Worm (Caenorhabditis elegans): ENCODE measurements around the gene B0273.1.

Gene B0273.1

DNA sequence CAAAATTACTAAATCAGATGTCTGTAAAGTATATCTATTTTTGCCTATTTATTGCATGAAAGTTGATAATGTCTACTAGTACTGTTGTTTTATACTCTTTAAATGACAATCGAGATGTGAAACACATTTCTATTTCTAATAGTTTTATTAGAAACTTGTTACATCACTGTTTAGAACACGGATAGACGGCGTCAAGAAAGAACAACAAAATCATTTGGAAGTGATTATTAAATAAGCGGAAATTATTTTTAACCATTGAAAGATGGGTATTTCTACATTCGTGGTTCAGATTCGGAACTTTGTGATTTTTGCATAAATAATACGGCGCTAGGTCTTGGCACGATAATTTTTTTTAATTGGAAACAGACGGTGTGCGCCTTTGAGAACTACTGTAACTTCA lies 20.7 kb upstream of the B0273.1 start (continued):
- TF ChIP-seq C17E4.6 (GFP tag; IDR thresholded peaks at IDR 0.05) (peak; percentile 67; the same call in 1 of the 2 replicates), lin-26 (GFP tag; IDR thresholded peaks at IDR 0.05) (no peak), zim-3 (tag; optimal IDR thresholded peaks at IDR 0.05) (no peak), B0261.1 (tag; optimal IDR thresholded peaks at IDR 0.05) (no peak), mxl-1 (tag; optimal IDR thresholded peaks at IDR 0.05) (no peak), F49E8.2 (tag; optimal IDR thresholded peaks at IDR 0.05; ENCODE audit: insufficient read depth) (peak; percentile 57), ceh-58 (GFP tag; IDR thresholded peaks at IDR 0.05) (no peak), sptf-2 (GFP tag; optimal IDR thresholded peaks at IDR 0.05) (no peak), B0019.2 (GFP tag; conservative IDR thresholded peaks at IDR 0.05) (no peak), somi-1 (GFP tag; optimal IDR thresholded peaks at IDR 0.05) (no peak), bed-1 (GFP tag; IDR thresholded peaks at IDR 0.05) (no peak), Y56A3A.18 (GFP tag; IDR thresholded peaks at IDR 0.05) (no peak), ceh-27 (GFP tag; optimal IDR thresholded peaks at IDR 0.05) (no peak), lin-35 (GFP tag; optimal IDR thresholded peaks at IDR 0.05) (peak in 1 of 3 experiments; percentile 42), lin-54 (GFP tag; optimal IDR thresholded peaks at IDR 0.05) (peak; percentile 39), nfya-1 (tag; optimal IDR thresholded peaks at IDR 0.05; ENCODE audit: borderline replicate concordance, insufficient read depth) (no peak), F23B12.7 (tag; optimal IDR thresholded peaks at IDR 0.05; ENCODE audit: insufficient read depth) (no peak), efl-1 (GFP tag; optimal IDR thresholded peaks at IDR 0.05) (peak; percentile 26), ets-4 (GFP tag; optimal IDR thresholded peaks at IDR 0.05) (no peak), snpc-3.4 (tag; optimal IDR thresholded peaks at IDR 0.05) (peak; percentile 2), mel-28 (tag; optimal IDR thresholded peaks at IDR 0.05; ENCODE audit: borderline replicate concordance) (no peak), attf-5 (GFP tag; optimal IDR thresholded peaks at IDR 0.05) (no peak), B0336.3 (GFP tag; IDR thresholded peaks at IDR 0.05) (0 out of 2 replicates have a peak, but pooled peaks have one; percentile 32), tbp1 (GFP tag; optimal IDR thresholded peaks at IDR 0.05) (peak; percentile 31), Y79H2A.3 (GFP tag; conservative IDR thresholded peaks at IDR 0.05) (peak; percentile 53; the same call in 1 of the 2 replicates), let-607 (tag; optimal IDR thresholded peaks at IDR 0.05) (no peak), nhr-120 (GFP tag; IDR thresholded peaks at IDR 0.05) (no peak), lsy-27 (tag; optimal IDR thresholded peaks at IDR 0.05; ENCODE audit: borderline replicate concordance, insufficient read depth) (no peak), repo-1 (tag; optimal IDR thresholded peaks at IDR 0.05) (no peak), hsf-1 (GFP tag; IDR thresholded peaks at IDR 0.05) (peak; percentile 25; the same call in 1 of the 2 replicates), cebp-2 (GFP tag; IDR thresholded peaks at IDR 0.05) (no peak), egl-44 (GFP tag; IDR thresholded peaks at IDR 0.05) (no peak), akir-1 (GFP tag; optimal IDR thresholded peaks at IDR 0.05) (no peak), lir-1 (GFP tag; conservative IDR thresholded peaks at IDR 0.05) (0 out of 2 replicates have a peak, but pooled peaks have one; percentile 48), C06A6.2 (GFP tag; conservative IDR thresholded peaks at IDR 0.05) (no peak), let-526 (GFP tag; IDR thresholded peaks at IDR 0.05) (no peak), F57C9.4 (tag; optimal IDR thresholded peaks at IDR 0.05) (no peak), F57A8.1 (GFP tag; optimal IDR thresholded peaks at IDR 0.05) (no peak), mes-4 (tag; optimal IDR thresholded peaks at IDR 0.05) (no peak), madf-10 (tag; optimal IDR thresholded peaks at IDR 0.05) (no peak), sea-2 (GFP tag; IDR thresholded peaks at IDR 0.05) (no peak), F22D6.2 (tag; optimal IDR thresholded peaks at IDR 0.05) (no peak), lin-40 (tag; optimal IDR thresholded peaks at IDR 0.05) (no peak), dpl-1 (GFP tag; optimal IDR thresholded peaks at IDR 0.05) (no peak), aptf-2 (GFP tag; conservative IDR thresholded peaks at IDR 0.05) (no peak), ekl-4 (GFP tag; IDR thresholded peaks at IDR 0.05) (peak; percentile 48; the same call in 1 of the 2 replicates), Y67H2A.10 (GFP tag; conservative IDR thresholded peaks at IDR 0.05) (no peak), zfh-2 (GFP tag; conservative IDR thresholded peaks at IDR 0.05) (no peak)

All from whole organism, young adult.